Fruit fly (Drosophila melanogaster): ENCODE results near the gene ND-20L.

Gene ND-20L

DNA sequence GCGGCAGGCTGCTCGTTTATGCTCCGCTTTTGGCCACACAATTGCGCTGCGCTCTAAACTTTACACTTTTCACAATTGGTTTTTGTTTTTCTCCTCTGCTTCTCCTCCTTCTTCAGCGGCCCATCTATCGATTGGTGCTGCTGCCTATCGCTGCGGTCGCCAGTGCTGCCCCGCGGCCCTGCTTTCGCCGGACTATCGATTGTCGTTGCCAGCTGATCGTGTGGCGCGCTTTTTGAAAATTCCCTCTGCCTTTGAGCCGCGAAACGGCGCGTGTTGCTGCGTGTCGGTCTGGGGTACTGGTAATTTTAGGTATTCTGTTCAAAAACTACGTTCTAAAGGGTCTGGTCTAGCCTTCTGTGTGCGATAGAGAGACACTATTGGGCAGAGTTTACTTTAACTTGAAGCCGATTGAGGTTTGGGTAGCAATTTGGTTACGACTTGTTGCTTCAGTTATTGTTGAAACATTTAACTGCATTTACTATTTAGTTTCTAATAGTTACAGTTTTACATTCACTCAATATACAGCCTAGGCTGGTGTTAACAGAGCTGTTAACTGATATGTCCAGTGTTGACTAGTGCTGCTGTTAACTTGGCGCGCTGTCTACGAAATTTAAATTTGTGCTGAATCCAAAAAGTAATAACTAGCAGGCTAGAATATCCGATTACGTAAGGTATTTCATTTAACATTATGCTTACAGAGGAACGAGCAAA, 12.0 kb upstream of the ND-20L start, which contains the start of gene Trc8:
Gene Trc8, minus strand, starts transcription at position 392 of the 711 bp plus-strand sequence.
- peak; percentile 49 for TF ChIP-seq Myb (GFP tag; optimal IDR thresholded peaks at IDR 0.05)
- TF ChIP-seq CG2120 (GFP tag; optimal IDR thresholded peaks at IDR 0.05), result no peak
- TF ChIP-seq gsb-n (tag; optimal IDR thresholded peaks at IDR 0.05), result no peak
- no peak for TF ChIP-seq kah (GFP tag; optimal IDR thresholded peaks at IDR 0.05)
- TF ChIP-seq Dref (GFP tag; IDR thresholded peaks at IDR 0.05), result peak; percentile 99
- peak; percentile 98 for TF ChIP-seq Dp (GFP tag; optimal IDR thresholded peaks at IDR 0.05)
- TF ChIP-seq CG5180 (GFP tag; optimal IDR thresholded peaks at IDR 0.05), result no peak
- TF ChIP-seq Oaz (GFP tag; IDR thresholded peaks at IDR 0.05), result no peak
- TF ChIP-seq Drgx (GFP tag; IDR thresholded peaks at IDR 0.05), result no peak
- TF ChIP-seq Dek (tag; optimal IDR thresholded peaks at IDR 0.05), result peak; percentile 82
- peak; percentile 85 for TF ChIP-seq sna (GFP tag; IDR thresholded peaks at IDR 0.05; ENCODE audit: partially characterized antibody)
- TF ChIP-seq CG13624 (GFP tag; optimal IDR thresholded peaks at IDR 0.05), result peak; percentile 46
- no peak for TF ChIP-seq Sox100B (GFP tag; optimal IDR thresholded peaks at IDR 0.05)
- peak; percentile 90 for TF ChIP-seq CG2116 (GFP tag; optimal IDR thresholded peaks at IDR 0.05)
- no peak for TF ChIP-seq CG18011 (GFP tag; optimal IDR thresholded peaks at IDR 0.05)
- no peak for TF ChIP-seq CG17359 (tag; optimal IDR thresholded peaks at IDR 0.05)
- no peak for TF ChIP-seq CG14965 (GFP tag; optimal IDR thresholded peaks at IDR 0.05; ENCODE audit: borderline replicate concordance)
- no peak for TF ChIP-seq cg (GFP tag; optimal IDR thresholded peaks at IDR 0.05)
- TF ChIP-seq her (GFP tag; optimal IDR thresholded peaks at IDR 0.05), result peak; percentile 42
- TF ChIP-seq CG33213 (GFP tag; optimal IDR thresholded peaks at IDR 0.05), result no peak
- no peak for TF ChIP-seq CG31365 (tag; optimal IDR thresholded peaks at IDR 0.05)
- peak in 1 of 2 experiments; percentile 23 for TF ChIP-seq insv (GFP tag; optimal IDR thresholded peaks at IDR 0.05)
- peak; percentile 93 for TF ChIP-seq amos (GFP tag; IDR thresholded peaks at IDR 0.05; ENCODE audit: partially characterized antibody)
- TF ChIP-seq CG6689 (GFP tag; IDR thresholded peaks at IDR 0.05), result no peak
- no peak for TF ChIP-seq NK7.1 (GFP tag; optimal IDR thresholded peaks at IDR 0.05)
- TF ChIP-seq psq (GFP tag; optimal IDR thresholded peaks at IDR 0.05), result peak; percentile 97
- peak; percentile 87 for TF ChIP-seq CG6791 (GFP tag; IDR thresholded peaks at IDR 0.05; ENCODE audit: partially characterized antibody)
- peak; percentile 9 for TF ChIP-seq Nf-YC (tag; optimal IDR thresholded peaks at IDR 0.05)
- TF ChIP-seq ro (GFP tag; IDR thresholded peaks at IDR 0.05), result no peak
- peak; percentile 83 for TF ChIP-seq MBD-R2 (GFP tag; IDR thresholded peaks at IDR 0.05)
- peak; percentile 90 for TF ChIP-seq nerfin-2 (GFP tag; IDR thresholded peaks at IDR 0.05; ENCODE audit: partially characterized antibody)
- TF ChIP-seq hb (GFP tag; IDR thresholded peaks at IDR 0.05; ENCODE audit: partially characterized antibody), result peak; percentile 73; the same call in 2 of the 3 replicates
- 0 out of 3 replicates have a peak, but pooled peaks have one; percentile 30 for TF ChIP-seq CG11456 (GFP tag; IDR thresholded peaks at IDR 0.05)
- TF ChIP-seq Fer1 (GFP tag; optimal IDR thresholded peaks at IDR 0.05), result peak; percentile 2
- peak; percentile 100 for TF ChIP-seq CG14710 (tag; optimal IDR thresholded peaks at IDR 0.05)
- TF ChIP-seq Stat92E (GFP tag; optimal IDR thresholded peaks at IDR 0.05), result peak in 1 of 3 experiments; percentile 8
- 0 out of 2 replicates have a peak, but pooled peaks have one; percentile 28 for TF ChIP-seq cas (GFP tag; IDR thresholded peaks at IDR 0.05)
- TF ChIP-seq CG1024 (GFP tag; IDR thresholded peaks at IDR 0.05), result no peak
- TF ChIP-seq CG10565 (GFP tag; optimal IDR thresholded peaks at IDR 0.05), result no peak
- peak; percentile 69 for TF ChIP-seq CG17186 (GFP tag; optimal IDR thresholded peaks at IDR 0.05)
- no peak for TF ChIP-seq CG4707 (GFP tag; optimal IDR thresholded peaks at IDR 0.05)
- TF ChIP-seq knrl (GFP tag; IDR thresholded peaks at IDR 0.05; ENCODE audit: partially characterized antibody), result peak; percentile 82
- TF ChIP-seq CG1602 (GFP tag; optimal IDR thresholded peaks at IDR 0.05), result no peak
- no peak for TF ChIP-seq ase (GFP tag; IDR thresholded peaks at IDR 0.05)
- TF ChIP-seq CG14860 (GFP tag; IDR thresholded peaks at IDR 0.05; ENCODE audit: partially characterized antibody), result peak; percentile 66
- TF ChIP-seq prd (optimal IDR thresholded peaks at IDR 0.05), result no peak
- TF ChIP-seq prd (GFP tag; IDR thresholded peaks at IDR 0.05), result peak; percentile 34; the same call in 1 of the 3 replicates
- no peak for TF ChIP-seq danr (GFP tag; IDR thresholded peaks at IDR 0.05)
